Fruit fly (Drosophila melanogaster) whole organism, pupa: ENCODE data around the gene RhoGEF3.

Experiments
- CG10348 ChIP-seq: fragments of 200-800 bp; sonication (Bioruptor generic); IDR thresholded peaks from 2 replicates; pipeline ENCODE4 v1.3.6; 2022; ENCODE audit warnings: missing biosample characterization, missing genetic modification characterization
- CG12605 ChIP-seq: fragments of 200-800 bp; sonication (Bioruptor generic); IDR thresholded peaks from 2 replicates; pipeline ENCODE4 v1.3.6; 2022; ENCODE audit warnings: missing biosample characterization, missing genetic modification characterization
- CG13204 ChIP-seq: fragments of 200-800 bp; sonication (Bioruptor generic); optimal IDR thresholded peaks from 2 replicates; lab custom pipeline; 2018; ENCODE audit warnings: missing biosample characterization, mild to moderate bottlenecking, missing genetic modification characterization, moderate library complexity
- CG14655 ChIP-seq: fragments of 200-800 bp; sonication (Bioruptor generic); optimal IDR thresholded peaks from 3 replicates; lab custom pipeline; 2017; ENCODE audit warnings: mild to moderate bottlenecking, missing biosample characterization, missing genetic modification reagents, missing genetic modification characterization
- CG15710 ChIP-seq: fragments of 200-800 bp; sonication (Bioruptor generic); optimal IDR thresholded peaks from 2 replicates; lab custom pipeline; 2018; ENCODE audit warnings: missing biosample characterization, mild to moderate bottlenecking, missing genetic modification characterization, moderate library complexity
- CG17806 ChIP-seq: fragments of 200-800 bp; sonication (Bioruptor generic); optimal IDR thresholded peaks from 2 replicates; lab custom pipeline; 2018; ENCODE audit warnings: missing biosample characterization, mild to moderate bottlenecking, missing genetic modification characterization, moderate library complexity
- CG34367 ChIP-seq: fragments of 200-800 bp; sonication (Bioruptor generic); optimal IDR thresholded peaks from 2 replicates; lab custom pipeline; 2018; ENCODE audit warnings: missing biosample characterization, mild to moderate bottlenecking, missing genetic modification characterization
- CG4496 ChIP-seq: fragments of 200-800 bp; sonication (Bioruptor generic); IDR thresholded peaks from 3 replicates; pipeline ENCODE4 v1.3.6; 2022; ENCODE audit warnings: missing biosample characterization, missing genetic modification characterization
- CG8159 ChIP-seq: fragments of 200-800 bp; sonication (Bioruptor generic); optimal IDR thresholded peaks from 3 replicates; lab custom pipeline; 2018; ENCODE audit warnings: missing biosample characterization, mild to moderate bottlenecking, missing genetic modification characterization, moderate library complexity
- CG8301 ChIP-seq: fragments of 200-800 bp; sonication (Bioruptor generic); optimal IDR thresholded peaks from 2 replicates; lab custom pipeline; 2018; ENCODE audit warnings: missing biosample characterization, mild to moderate bottlenecking, missing genetic modification characterization
- CG9948 ChIP-seq: fragments of 200-800 bp; sonication (Bioruptor generic); optimal IDR thresholded peaks from 2 replicates; lab custom pipeline; 2018; ENCODE audit warnings: missing biosample characterization, mild to moderate bottlenecking, missing genetic modification characterization, moderate library complexity
- D1 ChIP-seq: fragments of 200-800 bp; sonication (Bioruptor generic); optimal IDR thresholded peaks from 2 replicates; lab custom pipeline; 2018; ENCODE audit warnings: missing biosample characterization, mild to moderate bottlenecking, missing genetic modification characterization, moderate library complexity
- EcR ChIP-seq: fragments of 200-800 bp; sonication (Bioruptor generic); optimal IDR thresholded peaks from 3 replicates; lab custom pipeline; 2019; ENCODE audit warnings: missing biosample characterization, missing genetic modification characterization, mild to moderate bottlenecking, moderate library complexity, missing genetic modification reagents
- Ets98B ChIP-seq: fragments of 200-800 bp; sonication (Bioruptor generic); IDR thresholded peaks from 2 replicates; pipeline ENCODE4 v1.3.6; 2022; ENCODE audit warnings: missing biosample characterization, missing genetic modification characterization
- Pif1A ChIP-seq: fragments of 200-800 bp; sonication (Bioruptor generic); optimal IDR thresholded peaks from 3 replicates; lab custom pipeline; 2016; ENCODE audit warnings: missing biosample characterization, missing genetic modification characterization
- Pif1B ChIP-seq: fragments of 200-800 bp; sonication (Bioruptor generic); optimal IDR thresholded peaks from 3 replicates; lab custom pipeline; 2016; ENCODE audit warnings: missing biosample characterization, missing genetic modification characterization
- Snoo ChIP-seq: fragments of 200-800 bp; sonication (Bioruptor generic); optimal IDR thresholded peaks from 3 replicates; lab custom pipeline; 2017; ENCODE audit warnings: missing biosample characterization, mild to moderate bottlenecking, missing genetic modification characterization, inconsistent platforms
- fd96Ca ChIP-seq: fragments of 200-800 bp; sonication (Bioruptor generic); IDR thresholded peaks from 3 replicates; pipeline ENCODE4 v1.3.6; 2022; ENCODE audit warnings: missing biosample characterization, missing genetic modification characterization
- gl ChIP-seq: fragments of 200-800 bp; sonication (Bioruptor generic); optimal IDR thresholded peaks from 2 replicates; lab custom pipeline; 2018; ENCODE audit warnings: missing biosample characterization, mild to moderate bottlenecking, missing genetic modification characterization
- rn ChIP-seq: fragments of 200-800 bp; sonication (Bioruptor generic); IDR thresholded peaks from 2 replicates; pipeline ENCODE4 v1.3.6; 2022; ENCODE audit warnings: missing biosample characterization, missing genetic modification characterization

The RhoGEF3 gene

DNA sequence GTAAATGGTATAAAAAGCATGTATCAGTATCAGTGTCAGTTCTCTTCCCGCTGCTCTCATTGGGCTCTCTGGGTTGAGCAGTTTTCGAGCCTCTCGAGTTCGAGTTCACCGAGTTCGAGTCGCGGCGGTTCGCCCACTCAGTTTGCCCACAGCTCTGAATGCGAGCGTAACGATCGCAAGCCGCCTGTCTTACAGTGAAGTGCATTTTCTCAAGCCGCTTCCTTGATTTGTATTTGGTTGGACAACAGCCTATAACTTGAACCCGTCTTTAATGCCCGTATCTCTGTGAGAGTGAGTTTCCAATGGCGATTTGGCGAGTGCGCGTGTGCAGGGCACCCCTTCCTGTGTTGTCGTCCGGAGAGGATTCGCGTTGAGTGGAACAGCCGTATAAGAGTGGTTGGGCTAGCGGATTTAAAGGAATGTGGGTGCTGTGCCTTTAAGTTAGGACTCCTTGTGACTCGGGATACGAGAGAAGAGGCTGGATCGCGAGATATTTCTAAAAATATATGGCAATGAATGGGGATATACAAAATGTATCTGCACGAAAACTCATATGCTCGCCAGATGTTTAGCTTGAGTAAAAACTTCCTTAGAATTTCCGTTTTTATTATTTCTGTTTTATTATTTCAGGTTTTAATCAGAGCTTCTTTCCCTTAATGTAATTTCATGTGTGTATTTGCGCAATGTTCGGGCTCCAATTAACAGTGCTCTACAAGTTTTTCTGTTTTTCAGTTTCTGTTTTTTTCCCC lies 5.6 kb upstream of the RhoGEF3 start:
- TF ChIP-seq D1 (tag; lab: Kevin White, UChicago): no peak
- no peak for TF ChIP-seq CG15710
- no peak for TF ChIP-seq CG8301 (tag; lab: Kevin White, UChicago)
- peak; percentile 89 for TF ChIP-seq EcR
- no peak for TF ChIP-seq CG10348 (GFP tag; lab: Robert Waterston, UW)
- TF ChIP-seq CG13204 (GFP tag; lab: Kevin White, UChicago): peak; percentile 22
- TF ChIP-seq CG9948 (tag; lab: Kevin White, UChicago): no peak
- no peak for TF ChIP-seq CG4496 (GFP tag; lab: Robert Waterston, UW)
- no peak; the same call in 2 of the 3 replicates for TF ChIP-seq fd96Ca
- TF ChIP-seq gl (tag; lab: Kevin White, UChicago): no peak
- no peak for TF ChIP-seq rn (GFP tag; lab: Robert Waterston, UW)
- no peak for TF ChIP-seq CG34367 (tag; lab: Kevin White, UChicago)
- TF ChIP-seq CG17806: no peak
- no peak for TF ChIP-seq Snoo (tag; lab: Kevin White, UChicago)
- no peak for TF ChIP-seq CG8159 (tag; lab: Kevin White, UChicago)
- TF ChIP-seq Ets98B: peak; percentile 50; the same call in 1 of the 2 replicates
- peak; percentile 47; the same call in 1 of the 2 replicates for TF ChIP-seq CG12605 (GFP tag; lab: Robert Waterston, UW)

DNA sequence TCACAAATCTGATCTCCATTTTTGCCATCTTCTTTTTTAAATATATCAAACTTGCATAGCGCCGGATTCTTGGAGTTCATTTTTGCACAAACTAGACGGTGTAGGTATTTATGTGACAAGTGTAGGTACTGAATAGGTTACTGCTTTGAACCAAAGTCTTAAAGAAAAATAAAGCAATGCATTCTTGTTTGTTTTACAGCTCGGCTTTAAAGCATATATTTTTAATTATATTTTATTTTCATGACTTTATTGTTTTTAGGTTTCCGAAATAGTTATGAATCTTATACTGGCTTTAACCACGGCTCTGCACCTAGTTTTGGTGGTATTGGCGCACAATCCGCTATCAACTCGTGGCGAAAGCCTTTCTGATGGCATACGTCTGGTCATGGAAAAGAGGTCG lies 3.9 kb upstream of the RhoGEF3 start, which contains the start of gene CG32845:
CG32845 (minus strand) TSS at position 101 of the 400 bp plus-strand sequence.
- TF ChIP-seq CG34367 (tag; lab: Kevin White, UChicago): no peak
- no peak for TF ChIP-seq D1 (tag; lab: Kevin White, UChicago)
- TF ChIP-seq EcR: no peak
- no peak for TF ChIP-seq CG4496 (GFP tag; lab: Robert Waterston, UW)
- no peak for TF ChIP-seq Ets98B
- TF ChIP-seq Pif1B: no peak
- TF ChIP-seq CG8159 (tag; lab: Kevin White, UChicago): no peak
- TF ChIP-seq CG15710: no peak
- TF ChIP-seq CG14655 (GFP tag; lab: Kevin White, UChicago): no peak
- TF ChIP-seq CG13204 (GFP tag; lab: Kevin White, UChicago): no peak
- TF ChIP-seq fd96Ca: no peak
- no peak for TF ChIP-seq CG10348 (GFP tag; lab: Robert Waterston, UW)
- no peak for TF ChIP-seq CG12605 (GFP tag; lab: Robert Waterston, UW)

DNA sequence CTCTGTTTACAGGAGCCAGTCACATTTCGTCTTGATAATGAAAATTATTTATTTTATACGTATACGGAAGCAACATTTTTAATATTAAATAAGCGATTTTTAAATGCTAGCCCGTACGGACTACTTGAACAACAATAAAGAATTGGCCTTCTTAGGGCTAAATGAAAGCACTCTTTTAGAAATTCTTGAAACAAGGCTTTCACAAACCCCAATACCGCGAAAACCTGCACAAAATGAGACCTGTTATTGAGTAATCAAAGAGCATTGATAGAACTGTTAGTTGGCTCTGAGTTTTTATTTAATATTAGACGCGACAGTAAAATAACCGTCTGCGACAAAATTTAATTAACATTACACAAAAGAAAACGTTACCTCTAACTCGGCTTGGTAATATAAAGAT lies 2.4 kb upstream of the RhoGEF3 start, which contains the start of gene ttm2:
ttm2 (plus strand) TSS at position 301 of the 400 bp plus-strand sequence.
- no peak for TF ChIP-seq D1 (tag; lab: Kevin White, UChicago)
- no peak for TF ChIP-seq EcR
- no peak for TF ChIP-seq CG34367 (tag; lab: Kevin White, UChicago)
- TF ChIP-seq gl (tag; lab: Kevin White, UChicago): no peak
- TF ChIP-seq CG17806: no peak
- no peak for TF ChIP-seq CG14655 (GFP tag; lab: Kevin White, UChicago)
- TF ChIP-seq fd96Ca: no peak
- no peak for TF ChIP-seq CG13204 (GFP tag; lab: Kevin White, UChicago)
- TF ChIP-seq Snoo (tag; lab: Kevin White, UChicago): no peak
- TF ChIP-seq CG9948 (tag; lab: Kevin White, UChicago): no peak
- no peak for TF ChIP-seq CG15710
- TF ChIP-seq CG8159 (tag; lab: Kevin White, UChicago): no peak

DNA sequence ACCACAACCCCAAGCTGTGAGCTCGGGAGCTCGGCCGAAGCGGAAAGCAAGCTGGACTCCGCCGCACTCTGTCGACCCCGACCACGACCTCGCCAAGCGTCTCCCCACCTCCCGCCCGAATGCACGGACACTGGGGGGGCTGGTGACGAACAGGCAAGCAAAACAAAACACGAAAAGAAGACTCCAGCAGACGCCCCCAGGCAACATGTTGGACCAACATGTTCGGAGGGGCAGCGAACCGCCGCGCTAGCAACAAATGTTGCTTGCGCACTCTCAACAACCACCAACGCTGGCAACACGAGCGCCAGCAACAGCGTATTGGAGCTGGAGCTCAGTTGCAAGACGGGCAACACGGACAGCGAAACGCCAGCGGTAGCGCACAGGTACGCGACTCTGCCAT lies 5.0 kb downstream of the RhoGEF3 start:
- TF ChIP-seq Snoo (tag; lab: Kevin White, UChicago): no peak
- TF ChIP-seq Pif1A (GFP tag; lab: Kevin White, UChicago): no peak
- peak; percentile 58 for TF ChIP-seq EcR
- TF ChIP-seq CG4496 (GFP tag; lab: Robert Waterston, UW): peak; percentile 57; the same call in 2 of the 3 replicates
- no peak for TF ChIP-seq CG10348 (GFP tag; lab: Robert Waterston, UW)
- peak; percentile 18; the same call in 1 of the 2 replicates for TF ChIP-seq Ets98B
- peak; percentile 87 for TF ChIP-seq CG13204 (GFP tag; lab: Kevin White, UChicago)
- TF ChIP-seq gl (tag; lab: Kevin White, UChicago): no peak
- TF ChIP-seq CG12605 (GFP tag; lab: Robert Waterston, UW): peak; percentile 45; the same call in 1 of the 2 replicates
- TF ChIP-seq, all 21 proteins: peak for 5

DNA sequence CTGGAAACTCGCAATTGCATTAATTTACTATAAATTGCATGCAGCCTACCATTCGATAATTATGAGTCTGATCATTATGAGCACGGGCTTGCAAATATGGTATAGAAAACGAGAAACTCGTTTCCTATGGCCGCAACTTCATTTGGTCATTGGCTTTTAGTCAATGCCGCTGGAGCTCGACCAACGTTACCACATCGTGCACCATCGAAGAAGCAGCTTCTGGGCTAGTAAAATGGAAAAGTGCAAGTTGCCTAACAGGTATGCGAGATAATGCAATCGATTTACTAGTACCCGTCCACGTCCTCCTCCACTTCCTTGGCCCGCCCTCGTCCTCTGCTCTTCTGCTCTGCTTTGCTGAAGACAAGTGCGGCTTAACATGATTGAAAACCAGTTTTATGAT lies 7.0 kb downstream of the RhoGEF3 start:
- no peak for TF ChIP-seq Pif1A (GFP tag; lab: Kevin White, UChicago)
- TF ChIP-seq CG14655 (GFP tag; lab: Kevin White, UChicago): no peak
- no peak for TF ChIP-seq CG15710
- TF ChIP-seq CG8301 (tag; lab: Kevin White, UChicago): peak; percentile 28
- 0 out of 3 replicates have a peak, but pooled peaks have one; percentile 31 for TF ChIP-seq CG4496 (GFP tag; lab: Robert Waterston, UW)
- TF ChIP-seq CG10348 (GFP tag; lab: Robert Waterston, UW): 0 out of 2 replicates have a peak, but pooled peaks have one; percentile 10
- no peak for TF ChIP-seq CG17806
- TF ChIP-seq EcR: peak; percentile 82
- TF ChIP-seq CG34367 (tag; lab: Kevin White, UChicago): no peak
- TF ChIP-seq rn (GFP tag; lab: Robert Waterston, UW): no peak
- TF ChIP-seq CG9948 (tag; lab: Kevin White, UChicago): no peak

DNA sequence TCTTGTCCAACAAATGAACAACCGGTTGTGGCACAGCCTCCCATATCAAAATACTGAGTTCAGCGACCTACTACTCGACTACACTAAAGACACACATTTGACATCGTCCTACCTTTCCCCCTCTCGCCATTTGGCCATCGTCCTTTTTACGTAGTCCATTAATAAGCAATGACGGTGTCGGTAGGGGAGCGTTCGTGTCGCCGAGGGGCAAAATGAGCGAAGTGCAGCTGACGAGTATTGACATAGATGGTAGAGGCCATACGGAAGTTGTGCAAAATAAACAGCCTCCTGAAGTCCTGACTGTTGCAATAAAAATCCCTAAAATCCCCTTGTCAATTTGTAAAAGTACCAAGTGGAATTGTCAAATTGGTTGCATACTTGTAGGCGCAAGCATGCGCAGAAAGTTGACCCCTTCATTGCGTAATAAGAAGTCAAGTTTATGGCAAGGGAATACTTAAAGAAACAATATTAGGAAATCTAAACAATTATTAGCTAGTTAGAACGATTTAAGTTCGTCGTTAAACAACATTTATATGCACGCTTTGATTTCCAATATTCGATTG lies 14.4 kb downstream of the RhoGEF3 start:
- no peak for TF ChIP-seq Snoo (tag; lab: Kevin White, UChicago)
- 0 out of 3 replicates have a peak, but pooled peaks have one; percentile 36 for TF ChIP-seq CG4496 (GFP tag; lab: Robert Waterston, UW)
- TF ChIP-seq EcR: peak; percentile 80
- TF ChIP-seq CG14655 (GFP tag; lab: Kevin White, UChicago): no peak
- TF ChIP-seq, all 21 proteins: peak for 2
